Fruit fly (Drosophila melanogaster): ENCODE measurements around the gene Ptip.

dm6 chr3L:13986330-13986729 is 42.6 kb downstream of the Ptip start, which contains the start of gene CG17362:
- TF ChIP-seq CG8478 (optimal IDR thresholded peaks at IDR 0.05) (no peak), psq (optimal IDR thresholded peaks at IDR 0.05) (no peak), usp (GFP tag; optimal IDR thresholded peaks at IDR 0.05) (no peak), EcR (GFP tag; optimal IDR thresholded peaks at IDR 0.05) (no peak), Dll (optimal IDR thresholded peaks at IDR 0.05) (no peak), pan (optimal IDR thresholded peaks at IDR 0.05) (no peak)
